Worm (Caenorhabditis elegans) whole organism, L3 larva: ENCODE measurements around the gene unc-8.
A peak's percentile ranks its signal among the peaks of the same experiment; 100 is the strongest.

Source experiments
- ZK546.5 ChIP-seq: sonication (generic microtip); optimal IDR thresholded peaks from 2 replicates; lab custom pipeline; 2017; ENCODE audit warnings: missing biosample characterization, missing genetic modification characterization
- aly-2 ChIP-seq: fragments of 150-350 bp; optimal IDR thresholded peaks from 2 replicates; lab custom pipeline; 2014; ENCODE audit warnings: missing biosample characterization, missing genetic modification characterization
- ama-1 ChIP-seq: fragments of 150-350 bp; optimal IDR thresholded peaks from 2 replicates; lab custom pipeline; 2018
- ceh-16 ChIP-seq: sonication (generic microtip); optimal IDR thresholded peaks from 2 replicates; lab custom pipeline; 2017; ENCODE audit warnings: missing biosample characterization, missing genetic modification characterization
- ceh-82 ChIP-seq: fragments of 150-350 bp; optimal IDR thresholded peaks from 2 replicates; lab custom pipeline; 2014; ENCODE audit warnings: missing biosample characterization, missing genetic modification characterization
- ceh-9 ChIP-seq: sonication (generic microtip); optimal IDR thresholded peaks from 2 replicates; lab custom pipeline; 2018; ENCODE audit warnings: missing biosample characterization, missing genetic modification characterization
- daf-12 ChIP-seq: fragments of 150-350 bp; optimal IDR thresholded peaks from 2 replicates; lab custom pipeline; 2014; ENCODE audit warnings: missing biosample characterization, missing genetic modification reagents, missing genetic modification characterization
- egl-27 ChIP-seq: sonication (generic microtip); optimal IDR thresholded peaks from 4 replicates; lab custom pipeline; 2017; ENCODE audit warnings: missing biosample characterization, missing genetic modification reagents, missing genetic modification characterization
- egl-5 ChIP-seq: fragments of 150-350 bp; optimal IDR thresholded peaks from 2 replicates; lab custom pipeline; 2017; ENCODE audit warnings: missing biosample characterization, missing genetic modification reagents, missing genetic modification characterization, inconsistent platforms
- elt-1 ChIP-seq: fragments of 150-350 bp; optimal IDR thresholded peaks from 2 replicates; lab custom pipeline; 2014; ENCODE audit warnings: missing biosample characterization, missing genetic modification characterization
- elt-2 ChIP-seq: sonication (generic microtip); optimal IDR thresholded peaks from 2 replicates; lab custom pipeline; 2016; ENCODE audit warnings: missing genetic modification reagents, mild to moderate bottlenecking, missing genetic modification characterization, missing compliant biosample characterization
- elt-3 ChIP-seq, 3 experiments: fragments of 150-350 bp in 1 of 3; sonication (generic microtip) in 2 of 3; optimal IDR thresholded peaks; 2 replicates in 2 of 3; 4 replicates in 1 of 3; lab custom pipeline; 2014 to 2017; ENCODE audit warnings: missing biosample characterization in 3 of 3, missing genetic modification characterization in 3 of 3
- eor-1 ChIP-seq, 2 experiments: fragments of 150-350 bp; optimal IDR thresholded peaks; 2 replicates each; lab custom pipeline; 2014 to 2018; ENCODE audit warnings: missing biosample characterization in 2 of 2, missing genetic modification characterization in 2 of 2
- fkh-10 ChIP-seq: sonication (generic microtip); optimal IDR thresholded peaks from 2 replicates; lab custom pipeline; 2017; ENCODE audit warnings: missing biosample characterization, missing genetic modification reagents, missing genetic modification characterization
- hmg-11 ChIP-seq: sonication (generic microtip); optimal IDR thresholded peaks from 2 replicates; lab custom pipeline; 2016; ENCODE audit warnings: missing genetic modification characterization, missing compliant biosample characterization
- jun-1 ChIP-seq: fragments of 150-350 bp; optimal IDR thresholded peaks from 2 replicates; lab custom pipeline; 2014; ENCODE audit warnings: missing biosample characterization, missing genetic modification reagents, missing genetic modification characterization
- lin-15B ChIP-seq: fragments of 150-350 bp; optimal IDR thresholded peaks from 2 replicates; lab custom pipeline; 2014; ENCODE audit warnings: missing biosample characterization, missing genetic modification characterization
- lin-39 ChIP-seq: fragments of 150-350 bp; optimal IDR thresholded peaks from 2 replicates; lab custom pipeline; 2018; ENCODE audit warnings: missing biosample characterization, missing genetic modification reagents, missing genetic modification characterization
- mdl-1 ChIP-seq: fragments of 150-350 bp; optimal IDR thresholded peaks from 2 replicates; lab custom pipeline; 2014; ENCODE audit warnings: missing biosample characterization, missing genetic modification characterization
- mml-1 ChIP-seq: fragments of 150-350 bp; sonication (generic microtip); optimal IDR thresholded peaks from 3 replicates; lab custom pipeline; 2014; ENCODE audit warnings: missing biosample characterization, missing genetic modification characterization
- nfya-1 ChIP-seq: sonication (generic microtip); optimal IDR thresholded peaks from 2 replicates; lab custom pipeline; 2017; ENCODE audit warnings: missing genetic modification characterization, mild to moderate bottlenecking, missing compliant biosample characterization, antibody characterized with exemption, moderate library complexity; ENCODE audit not compliant: insufficient read depth
- nhr-237 ChIP-seq: fragments of 150-350 bp; optimal IDR thresholded peaks from 2 replicates; lab custom pipeline; 2014; ENCODE audit warnings: missing biosample characterization, missing genetic modification characterization
- nhr-25 ChIP-seq: sonication (generic microtip); optimal IDR thresholded peaks from 2 replicates; lab custom pipeline; 2017; ENCODE audit warnings: missing biosample characterization, missing genetic modification characterization
- nhr-28 ChIP-seq: fragments of 150-350 bp; optimal IDR thresholded peaks from 2 replicates; lab custom pipeline; 2014; ENCODE audit warnings: missing biosample characterization, missing genetic modification characterization
- nhr-43 ChIP-seq: sonication (generic microtip); optimal IDR thresholded peaks from 2 replicates; lab custom pipeline; 2016; ENCODE audit warnings: mild to moderate bottlenecking, missing genetic modification characterization, missing compliant biosample characterization; ENCODE audit not compliant: poor library complexity, severe bottlenecking
- nhr-67 ChIP-seq: fragments of 150-350 bp; optimal IDR thresholded peaks from 2 replicates; lab custom pipeline; 2014; ENCODE audit warnings: missing biosample characterization, missing genetic modification characterization
- nhr-76 ChIP-seq: fragments of 150-350 bp; sonication (generic microtip); optimal IDR thresholded peaks from 5 replicates; lab custom pipeline; 2014; ENCODE audit warnings: missing biosample characterization, missing genetic modification characterization
- pha-4 ChIP-seq: fragments of 150-350 bp; optimal IDR thresholded peaks from 2 replicates; lab custom pipeline; 2014; ENCODE audit warnings: missing biosample characterization, missing genetic modification reagents, missing genetic modification characterization
- pqm-1 ChIP-seq: fragments of 150-350 bp; optimal IDR thresholded peaks from 2 replicates; lab custom pipeline; 2017; ENCODE audit warnings: missing biosample characterization, missing genetic modification characterization, inconsistent platforms
- snpc-4 ChIP-seq: fragments of 150-350 bp; optimal IDR thresholded peaks from 2 replicates; lab custom pipeline; 2014; ENCODE audit warnings: missing biosample characterization, missing genetic modification characterization
- tbx-2 ChIP-seq: sonication (generic microtip); optimal IDR thresholded peaks from 2 replicates; lab custom pipeline; 2016; ENCODE audit warnings: mild to moderate bottlenecking, missing genetic modification characterization, missing compliant biosample characterization
- unc-39 ChIP-seq: sonication (generic microtip); optimal IDR thresholded peaks from 4 replicates; lab custom pipeline; 2017; ENCODE audit warnings: missing biosample characterization, missing genetic modification characterization
- unc-62 ChIP-seq: fragments of 150-350 bp; sonication (generic microtip); optimal IDR thresholded peaks from 4 replicates; lab custom pipeline; 2014; ENCODE audit warnings: missing biosample characterization, missing genetic modification reagents, missing genetic modification characterization
- zag-1 ChIP-seq: fragments of 150-350 bp; optimal IDR thresholded peaks from 2 replicates; lab custom pipeline; 2014; ENCODE audit warnings: missing biosample characterization, missing genetic modification characterization
- ztf-4 ChIP-seq: fragments of 150-350 bp; optimal IDR thresholded peaks from 2 replicates; lab custom pipeline; 2014; ENCODE audit warnings: missing biosample characterization, missing genetic modification characterization

The unc-8 gene

DNA sequence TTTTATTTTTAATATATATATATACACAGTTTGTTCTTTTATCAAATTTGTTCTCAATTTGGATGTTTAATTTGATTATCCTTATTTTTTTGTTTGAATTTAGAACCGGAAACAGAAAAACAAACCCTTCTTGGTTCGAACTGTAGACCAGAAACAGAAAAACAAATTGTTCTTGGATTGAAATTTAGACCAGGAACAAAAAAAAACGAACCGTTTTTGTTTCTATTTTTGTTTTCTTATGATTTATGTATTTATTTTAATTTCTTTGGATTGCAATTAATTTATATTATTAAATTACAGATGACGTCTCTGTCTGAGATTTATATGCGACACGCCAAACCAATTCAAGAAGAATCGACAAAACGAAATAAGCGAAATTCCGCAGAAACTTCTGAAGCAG is 21.6 kb upstream of the unc-8 start, which contains the start of gene C42D4.19:
C42D4.19 (plus strand) TSS at position 301 of the 400 bp plus-strand sequence.
- TF ChIP-seq pha-4 = no peak
- TF ChIP-seq aly-2 (tag; lab: Kevin White, UChicago) = no peak
- TF ChIP-seq ceh-82 (tag; lab: Kevin White, UChicago) = no peak
- TF ChIP-seq unc-39 (tag; lab: Kevin White, UChicago) = no peak
- TF ChIP-seq nhr-67 (tag; lab: Kevin White, UChicago) = no peak
- no peak for TF ChIP-seq daf-12 (tag; lab: Kevin White, UChicago)

ce11 chrIV:7176887-7177286 is 20.1 kb upstream of the unc-8 start, which contains the start of gene str-44:
TSS of gene str-44 (plus strand) at chrIV:7177187.
- TF ChIP-seq nhr-43 (no peak), elt-3 (tag; optimal IDR thresholded peaks at IDR 0.05; lab: Kevin White, UChicago) (no peak), unc-62 (GFP tag; lab: Kevin White, UChicago) (no peak), pha-4 (no peak), egl-5 (tag; lab: Kevin White, UChicago) (no peak), ceh-82 (tag; lab: Kevin White, UChicago) (no peak), nhr-28 (no peak), egl-27 (tag; lab: Kevin White, UChicago) (no peak), elt-1 (no peak), hmg-11 (tag; lab: Kevin White, UChicago) (no peak), ceh-16 (no peak), ztf-4 (tag; lab: Kevin White, UChicago) (no peak), nfya-1 (no peak), mml-1 (tag; lab: Kevin White, UChicago) (no peak), eor-1 (tag; optimal IDR thresholded peaks at IDR 0.05; lab: Kevin White, UChicago) (no peak), zag-1 (no peak), nhr-76 (tag; lab: Kevin White, UChicago) (no peak), nhr-67 (tag; lab: Kevin White, UChicago) (no peak), nhr-237 (tag; lab: Kevin White, UChicago) (no peak)

ce11 chrIV:7178942-7179341 is 18.0 kb upstream of the unc-8 start, which contains the start of gene C42D4.3:
TSS of gene C42D4.3 (plus strand) at chrIV:7179239.
- TF ChIP-seq aly-2 (tag; lab: Kevin White, UChicago) = no peak
- no peak for TF ChIP-seq tbx-2 (tag; lab: Kevin White, UChicago)
- TF ChIP-seq ama-1 (lab: Kevin White, UChicago) = no peak
- TF ChIP-seq ceh-9 (tag; lab: Kevin White, UChicago) = no peak
- peak; percentile 96 for TF ChIP-seq nhr-25

ce11 chrIV:7180304-7180703 is 16.6 kb upstream of the unc-8 start, which contains the start of gene cest-10:
TSS of gene cest-10 (plus strand) at chrIV:7180557.
- TF ChIP-seq jun-1 (tag; lab: Kevin White, UChicago) = no peak
- no peak for TF ChIP-seq unc-62 (GFP tag; lab: Kevin White, UChicago)
- TF ChIP-seq tbx-2 (tag; lab: Kevin White, UChicago) = no peak
- no peak for TF ChIP-seq daf-12 (tag; lab: Kevin White, UChicago)
- peak; percentile 84 for TF ChIP-seq pqm-1 (tag; lab: Kevin White, UChicago)
- TF ChIP-seq lin-39 (tag; lab: Kevin White, UChicago) = no peak
- no peak for TF ChIP-seq fkh-10 (GFP tag; lab: Kevin White, UChicago)
- TF ChIP-seq snpc-4 = no peak
- TF ChIP-seq elt-2 (tag; lab: Kevin White, UChicago) = peak; percentile 88

ce11 chrIV:7182818-7183217 is 14.1 kb upstream of the unc-8 start:
- TF ChIP-seq elt-2 (tag; lab: Kevin White, UChicago) (peak; percentile 48), lin-15B (tag; lab: Kevin White, UChicago) (no peak), ZK546.5 (tag; lab: Kevin White, UChicago) (no peak)

DNA sequence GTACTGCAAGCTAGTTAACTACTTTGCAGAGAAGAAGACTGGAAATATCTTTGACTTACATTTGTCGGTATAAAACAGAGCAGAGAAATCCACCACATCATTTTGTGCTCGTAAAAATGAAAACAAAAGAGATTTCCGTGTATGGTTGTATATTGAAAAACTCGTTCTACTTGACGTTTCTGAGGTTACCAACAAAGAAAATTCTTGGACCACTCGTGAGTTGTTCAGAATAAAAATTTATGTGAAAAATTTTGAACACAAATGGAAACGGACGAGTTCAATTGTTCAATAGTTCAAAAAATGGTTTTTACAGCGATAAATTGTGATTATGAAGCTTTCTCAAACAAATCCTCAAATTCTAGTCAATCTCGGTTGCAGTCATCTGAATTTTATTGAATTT is 12.4 kb upstream of the unc-8 start, which contains the start of gene clec-179:
clec-179 (minus strand) TSS at position 101 of the 400 bp plus-strand sequence.
- no peak for TF ChIP-seq lin-15B (tag; lab: Kevin White, UChicago)
- TF ChIP-seq zag-1 = no peak
- no peak for TF ChIP-seq mdl-1 (tag; lab: Kevin White, UChicago)
- no peak for TF ChIP-seq ceh-82 (tag; lab: Kevin White, UChicago)
- TF ChIP-seq daf-12 (tag; lab: Kevin White, UChicago) = no peak
- no peak for TF ChIP-seq lin-39 (tag; lab: Kevin White, UChicago)
- no peak for TF ChIP-seq aly-2 (tag; lab: Kevin White, UChicago)
- TF ChIP-seq fkh-10 (GFP tag; lab: Kevin White, UChicago) = no peak
- no peak for TF ChIP-seq unc-39 (tag; lab: Kevin White, UChicago)
- no peak for TF ChIP-seq egl-5 (tag; lab: Kevin White, UChicago)
